Fruit fly (Drosophila melanogaster) whole organism, wandering third instar larva: ENCODE results near the gene Pax.

Source experiments
- Abd-B ChIP-seq: fragments of >200 bp; optimal IDR thresholded peaks from 2 replicates; lab custom pipeline; 2017; ENCODE audit warnings: missing biosample characterization, missing genetic modification characterization
- CG32264 ChIP-seq: fragments of 200-800 bp; sonication (Bioruptor generic); optimal IDR thresholded peaks from 2 replicates; lab custom pipeline; 2016; ENCODE audit warnings: missing biosample characterization, missing genetic modification characterization
- CG9705 ChIP-seq: fragments of 200-800 bp; sonication (Bioruptor generic); optimal IDR thresholded peaks from 2 replicates; lab custom pipeline; 2018; ENCODE audit warnings: missing biosample characterization, mild to moderate bottlenecking, missing genetic modification characterization
- CrebA ChIP-seq: fragments of 200-800 bp; sonication (Bioruptor generic); optimal IDR thresholded peaks from 2 replicates; lab custom pipeline; 2016; ENCODE audit warnings: missing biosample characterization, mild to moderate bottlenecking, missing genetic modification characterization, borderline replicate concordance
- Dfd ChIP-seq: fragments of >200 bp; optimal IDR thresholded peaks from 2 replicates; lab custom pipeline; 2017; ENCODE audit warnings: missing biosample characterization, missing genetic modification characterization
- Dif ChIP-seq: fragments of 200-275, 200-300 bp; sonication (Bioruptor generic); optimal IDR thresholded peaks from 2 replicates; lab custom pipeline; 2018; ENCODE audit warnings: missing biosample characterization, missing genetic modification characterization; ENCODE audit not compliant: partially characterized antibody
- GATAd ChIP-seq: sonication (Bioruptor generic); optimal IDR thresholded peaks from 2 replicates; lab custom pipeline; 2016; ENCODE audit warnings: missing biosample characterization, missing genetic modification characterization
- HLH106 ChIP-seq: fragments of 200-800 bp; optimal IDR thresholded peaks from 3 replicates; lab custom pipeline; 2019; ENCODE audit warnings: missing biosample characterization, mild to moderate bottlenecking, missing genetic modification characterization, moderate library complexity
- Hnf4 ChIP-seq: fragments of 200-800 bp; sonication (Bioruptor generic); optimal IDR thresholded peaks from 2 replicates; lab custom pipeline; 2016; ENCODE audit warnings: missing biosample characterization, mild to moderate bottlenecking, missing genetic modification characterization
- Hr78 ChIP-seq: fragments of >200 bp; optimal IDR thresholded peaks from 2 replicates; lab custom pipeline; 2017; ENCODE audit warnings: missing biosample characterization, missing genetic modification characterization
- Hr83 ChIP-seq: fragments of 200-300 bp; sonication (Bioruptor generic); optimal IDR thresholded peaks from 2 replicates; lab custom pipeline; 2016; ENCODE audit warnings: missing biosample characterization, mild to moderate bottlenecking, missing genetic modification characterization, moderate library complexity; ENCODE audit not compliant: poor library complexity, severe bottlenecking
- Jra ChIP-seq: sonication (Bioruptor generic); optimal IDR thresholded peaks from 2 replicates; lab custom pipeline; 2016; ENCODE audit warnings: missing biosample characterization, missing genetic modification characterization
- Mio ChIP-seq: sonication (Bioruptor generic); optimal IDR thresholded peaks from 2 replicates; lab custom pipeline; 2016; ENCODE audit warnings: missing biosample characterization, missing genetic modification characterization
- Myc ChIP-seq: fragments of >200 bp; optimal IDR thresholded peaks from 2 replicates; lab custom pipeline; 2017
- N ChIP-seq: fragments of >200 bp; optimal IDR thresholded peaks from 2 replicates; lab custom pipeline; 2018; ENCODE audit warnings: missing biosample characterization, missing external identifiers, missing genetic modification characterization
- OdsH ChIP-seq: fragments of 200-800 bp; sonication (Bioruptor generic); optimal IDR thresholded peaks from 2 replicates; lab custom pipeline; 2016; ENCODE audit warnings: missing biosample characterization, mild to moderate bottlenecking, missing genetic modification characterization
- Rel ChIP-seq, 2 experiments: fragments of 200-800 bp; sonication (Bioruptor generic) in 1 of 2; optimal IDR thresholded peaks; 2 replicates in 1 of 2; 3 replicates in 1 of 2; lab custom pipeline; 2016 to 2019; ENCODE audit warnings: mild to moderate bottlenecking in 2 of 2, missing biosample characterization in 2 of 2, missing genetic modification characterization in 2 of 2, moderate library complexity in 1 of 2
- Sp1 ChIP-seq: fragments of 200-800 bp; sonication (Bioruptor generic); optimal IDR thresholded peaks from 3 replicates; lab custom pipeline; 2019; ENCODE audit warnings: missing biosample characterization, mild to moderate bottlenecking, missing genetic modification characterization, moderate library complexity
- Vsx2 ChIP-seq: fragments of 200-300, 225-300 bp; sonication (Bioruptor generic); optimal IDR thresholded peaks from 2 replicates; lab custom pipeline; 2018; ENCODE audit warnings: missing biosample characterization, missing genetic modification characterization; ENCODE audit not compliant: partially characterized antibody
- br ChIP-seq: fragments of 200-800 bp; sonication (Bioruptor generic); optimal IDR thresholded peaks from 2 replicates; lab custom pipeline; 2016; ENCODE audit warnings: missing biosample characterization, missing genetic modification characterization
- brk ChIP-seq: fragments of 200-800 bp; sonication (Bioruptor generic); optimal IDR thresholded peaks from 2 replicates; lab custom pipeline; 2016; ENCODE audit warnings: missing biosample characterization, mild to moderate bottlenecking, missing genetic modification characterization
- dl ChIP-seq, 2 experiments: fragments of 175-275, 200-275 bp in 1 of 2; fragments of 200-275 bp in 1 of 2; sonication (Bioruptor generic); optimal IDR thresholded peaks; lab custom pipeline; 2018; ENCODE audit warnings: mild to moderate bottlenecking in 2 of 2, missing biosample characterization in 2 of 2, missing genetic modification characterization in 2 of 2, moderate library complexity in 2 of 2; ENCODE audit not compliant: partially characterized antibody in 2 of 2, insufficient read depth in 1 of 2
- dmrt93B ChIP-seq: fragments of 200-800 bp; sonication (Bioruptor generic); optimal IDR thresholded peaks from 2 replicates; lab custom pipeline; 2018; ENCODE audit warnings: missing biosample characterization, mild to moderate bottlenecking, missing genetic modification characterization
- dsf ChIP-seq: sonication (Bioruptor generic); optimal IDR thresholded peaks from 2 replicates; lab custom pipeline; 2016; ENCODE audit warnings: missing biosample characterization, missing genetic modification characterization, borderline replicate concordance
- ey ChIP-seq: fragments of 200-800 bp; sonication (Bioruptor generic); optimal IDR thresholded peaks from 2 replicates; lab custom pipeline; 2016; ENCODE audit warnings: missing biosample characterization, missing genetic modification characterization
- foxo ChIP-seq, 2 experiments: fragments of 200-800 bp; sonication (Bioruptor generic); optimal IDR thresholded peaks; 2 replicates in 1 of 2; 3 replicates in 1 of 2; lab custom pipeline; 2016 to 2017; ENCODE audit warnings: missing biosample characterization in 2 of 2, missing genetic modification characterization in 2 of 2
- fru ChIP-seq: fragments of 200-800 bp; sonication (Bioruptor generic); optimal IDR thresholded peaks from 3 replicates; lab custom pipeline; 2016; ENCODE audit warnings: missing biosample characterization, mild to moderate bottlenecking, missing genetic modification characterization
- h ChIP-seq: fragments of 200-800 bp; sonication (Bioruptor generic); optimal IDR thresholded peaks from 3 replicates; lab custom pipeline; 2016; ENCODE audit warnings: missing biosample characterization, mild to moderate bottlenecking, missing genetic modification characterization
- jim ChIP-seq: fragments of 175-275, 200-325 bp; sonication (Bioruptor generic); optimal IDR thresholded peaks from 2 replicates; lab custom pipeline; 2016; ENCODE audit warnings: missing biosample characterization, mild to moderate bottlenecking, missing genetic modification characterization
- lola ChIP-seq: fragments of >200 bp; optimal IDR thresholded peaks from 2 replicates; lab custom pipeline; 2017; ENCODE audit warnings: missing biosample characterization, missing genetic modification characterization
- pan ChIP-seq: fragments of >200 bp; optimal IDR thresholded peaks from 2 replicates; lab custom pipeline; 2017
- psq ChIP-seq: fragments of 200-800 bp; sonication (Bioruptor generic); optimal IDR thresholded peaks from 3 replicates; lab custom pipeline; 2017; ENCODE audit warnings: missing biosample characterization, mild to moderate bottlenecking, missing genetic modification characterization, moderate library complexity
- rgr ChIP-seq: fragments of 200-800 bp; sonication (Bioruptor generic); optimal IDR thresholded peaks from 3 replicates; lab custom pipeline; 2016; ENCODE audit warnings: missing biosample characterization, mild to moderate bottlenecking, missing genetic modification characterization
- sage ChIP-seq: fragments of 200-800 bp; sonication (Bioruptor generic); optimal IDR thresholded peaks from 2 replicates; lab custom pipeline; 2016; ENCODE audit warnings: missing biosample characterization, mild to moderate bottlenecking, missing genetic modification characterization
- sv ChIP-seq: fragments of 200-800 bp; sonication (Bioruptor generic); optimal IDR thresholded peaks from 3 replicates; lab custom pipeline; 2016; ENCODE audit warnings: missing biosample characterization, missing genetic modification characterization
- tai ChIP-seq: sonication (Bioruptor generic); optimal IDR thresholded peaks from 2 replicates; lab custom pipeline; 2016; ENCODE audit warnings: missing biosample characterization, missing genetic modification characterization
- usp ChIP-seq: fragments of >200 bp; optimal IDR thresholded peaks from 2 replicates; lab custom pipeline; 2017; ENCODE audit warnings: missing biosample characterization, missing genetic modification characterization
- woc ChIP-seq: sonication (Bioruptor generic); optimal IDR thresholded peaks from 2 replicates; lab custom pipeline; 2016; ENCODE audit warnings: missing biosample characterization, mild to moderate bottlenecking, missing genetic modification characterization

Pax gene

dm6 chr2L:19366730-19367129 lies 59.7 kb downstream of the Pax start:
- TF ChIP-seq Dfd (GFP tag; lab: Kevin White, UChicago) (peak; percentile 89), CG9705 (GFP tag; lab: Kevin White, UChicago) (no peak)
- TF ChIP-seq, all 38 proteins: peak for 1

- peak; percentile 32 for TF ChIP-seq h (GFP tag; lab: Kevin White, UChicago)
- no peak for TF ChIP-seq Jra (GFP tag; lab: Kevin White, UChicago)
- TF ChIP-seq, all 38 proteins: peak for 1
Measured at dm6 chr2L:19366301-19366700, 60.1 kb downstream of the Pax start.

- TF ChIP-seq jim (no peak), Hr78 (GFP tag; lab: Kevin White, UChicago) (no peak), usp (GFP tag; lab: Kevin White, UChicago) (no peak), brk (GFP tag; lab: Kevin White, UChicago) (peak; percentile 57), Hnf4 (GFP tag; lab: Kevin White, UChicago) (peak; percentile 43), sv (GFP tag; lab: Kevin White, UChicago) (no peak), CG9705 (GFP tag; lab: Kevin White, UChicago) (no peak), fru (GFP tag; lab: Kevin White, UChicago) (peak; percentile 58), Rel (GFP tag; optimal IDR thresholded peaks at IDR 0.05; lab: Kevin White, UChicago) (no peak), Rel (tag; optimal IDR thresholded peaks at IDR 0.05; lab: Kevin White, UChicago) (peak; percentile 78), dsf (no peak), Abd-B (no peak), N (GFP tag; lab: Kevin White, UChicago) (no peak), CrebA (GFP tag; lab: Kevin White, UChicago) (no peak), psq (GFP tag; lab: Kevin White, UChicago) (peak; percentile 62), tai (GFP tag; lab: Kevin White, UChicago) (peak; percentile 23), Mio (no peak), GATAd (GFP tag; lab: Kevin White, UChicago) (no peak), foxo (GFP tag; optimal IDR thresholded peaks at IDR 0.05; lab: Kevin White, UChicago) (peak in 1 of 2 experiments; percentile 74), Myc (lab: Kevin White, UChicago) (no peak), Dif (no peak), dmrt93B (GFP tag; lab: Kevin White, UChicago) (peak; percentile 29), HLH106 (tag; lab: Kevin White, UChicago) (peak; percentile 56), Sp1 (GFP tag; lab: Kevin White, UChicago) (peak; percentile 63), Vsx2 (GFP tag; lab: Kevin White, UChicago) (no peak), Jra (GFP tag; lab: Kevin White, UChicago) (no peak), sage (GFP tag; lab: Kevin White, UChicago) (peak; percentile 51), br (GFP tag; lab: Kevin White, UChicago) (no peak), woc (no peak), Hr83 (GFP tag; lab: Kevin White, UChicago) (peak; percentile 14), Dfd (GFP tag; lab: Kevin White, UChicago) (no peak), ey (GFP tag; lab: Kevin White, UChicago) (peak; percentile 37), dl (GFP tag; optimal IDR thresholded peaks at IDR 0.05; lab: Kevin White, UChicago; ENCODE audit: insufficient read depth in 1 of 2, partially characterized antibody in 2 of 2) (no peak), rgr (GFP tag; lab: Kevin White, UChicago) (peak; percentile 82), pan (lab: Kevin White, UChicago) (no peak), OdsH (peak; percentile 68), CG32264 (GFP tag; lab: Kevin White, UChicago) (peak; percentile 9), h (GFP tag; lab: Kevin White, UChicago) (peak; percentile 61), lola (GFP tag; lab: Kevin White, UChicago) (no peak)
Measured at dm6 chr2L:19364622-19365021, 61.8 kb downstream of the Pax start.
